Worm (Caenorhabditis elegans): ENCODE measurements around the gene M01H9.4.

The M01H9.4 gene

DNA sequence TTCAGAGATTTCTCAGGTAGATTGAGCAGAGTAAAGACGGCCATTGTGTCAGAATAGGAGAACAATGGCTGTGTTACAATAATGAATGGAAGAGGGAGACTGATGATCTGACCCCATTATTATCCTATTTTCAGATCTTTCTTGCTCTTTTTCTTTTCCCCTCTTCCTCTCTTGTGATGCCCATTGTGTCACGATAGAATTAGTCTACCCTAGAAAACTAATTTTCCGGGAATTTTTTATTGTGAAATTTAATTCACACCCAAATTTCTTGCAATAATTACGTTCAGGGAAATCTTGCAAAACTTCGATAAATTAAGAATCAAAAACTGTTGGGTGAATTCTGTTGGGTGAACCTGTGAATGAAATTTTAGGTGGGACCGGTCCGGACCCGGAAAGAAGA lies 41.6 kb downstream of the M01H9.4 start, which contains the start of gene fbxb-75:
Gene fbxb-75, minus strand, starts transcription at position 101 of the 400 bp plus-strand sequence.
- TF ChIP-seq eor-1 (tag; optimal IDR thresholded peaks at IDR 0.05), result no peak
- no peak for TF ChIP-seq ceh-28 (tag; optimal IDR thresholded peaks at IDR 0.05)
- no peak for TF ChIP-seq fkh-2 (tag; optimal IDR thresholded peaks at IDR 0.05)
- no peak for TF ChIP-seq ceh-9 (tag; optimal IDR thresholded peaks at IDR 0.05)
- TF ChIP-seq nfya-1 (tag; optimal IDR thresholded peaks at IDR 0.05; ENCODE audit: insufficient read depth), result no peak
- no peak for TF ChIP-seq zag-1 (tag; optimal IDR thresholded peaks at IDR 0.05)
- no peak for TF ChIP-seq R02D3.7 (tag; optimal IDR thresholded peaks at IDR 0.05)
- no peak for TF ChIP-seq egl-27 (tag; optimal IDR thresholded peaks at IDR 0.05)
- no peak for TF ChIP-seq unc-39 (tag; optimal IDR thresholded peaks at IDR 0.05)
- TF ChIP-seq unc-62 (GFP tag; optimal IDR thresholded peaks at IDR 0.05), result no peak
- no peak for TF ChIP-seq elt-1 (tag; optimal IDR thresholded peaks at IDR 0.05)
- TF ChIP-seq fkh-10 (GFP tag; optimal IDR thresholded peaks at IDR 0.05), result no peak
- no peak for TF ChIP-seq lsy-12 (tag; optimal IDR thresholded peaks at IDR 0.05)
- TF ChIP-seq ztf-11 (tag; optimal IDR thresholded peaks at IDR 0.05), result no peak
- TF ChIP-seq aly-2 (tag; optimal IDR thresholded peaks at IDR 0.05), result no peak
- TF ChIP-seq elt-2 (tag; optimal IDR thresholded peaks at IDR 0.05), result no peak
- no peak for TF ChIP-seq nhr-25 (tag; optimal IDR thresholded peaks at IDR 0.05)
- TF ChIP-seq nhr-12 (tag; optimal IDR thresholded peaks at IDR 0.05), result no peak

DNA sequence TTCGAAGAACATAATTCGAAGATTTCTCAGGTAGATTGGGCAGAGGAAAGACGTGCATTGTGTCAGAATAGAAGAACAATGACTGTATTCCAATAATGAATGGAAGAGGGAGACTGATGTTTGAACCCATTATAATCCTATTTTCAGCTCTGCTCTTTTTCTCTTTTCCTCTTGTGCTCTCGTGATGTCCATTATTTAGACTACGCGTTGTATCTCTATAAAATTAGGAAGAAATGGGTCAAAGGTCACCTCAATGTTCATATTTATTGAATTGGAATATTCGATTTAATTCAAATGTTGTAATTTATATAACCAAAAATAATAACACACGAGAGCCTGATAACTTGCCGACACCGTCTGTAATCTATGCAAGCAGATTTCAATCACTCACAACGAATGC lies 43.5 kb downstream of the M01H9.4 start, which contains the start of gene fbxb-74:
Gene fbxb-74, minus strand, starts transcription at position 101 of the 400 bp plus-strand sequence.
- no peak for TF ChIP-seq nhr-12 (tag; optimal IDR thresholded peaks at IDR 0.05)
- TF ChIP-seq nhr-77 (tag; optimal IDR thresholded peaks at IDR 0.05), result no peak
- no peak for TF ChIP-seq aly-2 (tag; optimal IDR thresholded peaks at IDR 0.05)
- TF ChIP-seq snpc-4 (tag; optimal IDR thresholded peaks at IDR 0.05), result no peak
- no peak for TF ChIP-seq sea-2 (GFP tag; optimal IDR thresholded peaks at IDR 0.05)
- TF ChIP-seq mml-1 (tag; optimal IDR thresholded peaks at IDR 0.05), result no peak
- no peak for TF ChIP-seq elt-2 (tag; optimal IDR thresholded peaks at IDR 0.05)
- no peak for TF ChIP-seq nhr-43 (tag; optimal IDR thresholded peaks at IDR 0.05; ENCODE audit: poor library complexity, severe bottlenecking)
- TF ChIP-seq jun-1 (tag; optimal IDR thresholded peaks at IDR 0.05), result no peak
- no peak for TF ChIP-seq ztf-4 (tag; optimal IDR thresholded peaks at IDR 0.05)
- TF ChIP-seq fos-1 (tag; optimal IDR thresholded peaks at IDR 0.05), result no peak
- no peak for TF ChIP-seq R02D3.7 (tag; optimal IDR thresholded peaks at IDR 0.05)
- no peak for TF ChIP-seq eor-1 (tag; optimal IDR thresholded peaks at IDR 0.05)
- no peak for TF ChIP-seq nhr-11 (tag; optimal IDR thresholded peaks at IDR 0.05)
- no peak for TF ChIP-seq fkh-2 (tag; optimal IDR thresholded peaks at IDR 0.05)
- no peak for TF ChIP-seq ceh-28 (tag; optimal IDR thresholded peaks at IDR 0.05)
- no peak for TF ChIP-seq hmg-11 (tag; optimal IDR thresholded peaks at IDR 0.05)
- TF ChIP-seq ceh-16 (tag; optimal IDR thresholded peaks at IDR 0.05), result no peak
- TF ChIP-seq lin-39 (tag; optimal IDR thresholded peaks at IDR 0.05), result no peak

DNA sequence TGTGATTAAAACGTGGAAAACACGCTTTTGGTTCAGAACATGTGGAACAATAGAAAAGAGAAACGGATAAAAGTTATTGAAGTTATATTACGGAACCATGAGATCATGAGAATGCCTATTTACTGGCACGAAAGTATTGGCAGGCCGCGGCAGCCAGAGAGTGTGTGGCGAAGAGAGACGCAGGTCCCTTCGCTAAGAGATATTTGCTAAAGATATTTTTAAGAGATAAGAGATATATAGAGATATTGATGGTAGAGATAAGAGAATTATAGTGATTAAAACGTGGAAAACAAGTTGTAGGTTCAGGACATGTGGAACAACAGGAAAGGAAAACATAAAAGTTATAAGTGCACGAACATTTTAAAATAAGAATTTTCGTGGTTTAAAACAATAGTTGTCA lies 44.9 kb downstream of the M01H9.4 start:
- TF ChIP-seq fkh-2 (tag; optimal IDR thresholded peaks at IDR 0.05) (no peak), elt-1 (tag; optimal IDR thresholded peaks at IDR 0.05) (peak; percentile 81), nhr-23 (tag; optimal IDR thresholded peaks at IDR 0.05) (peak; percentile 20)

DNA sequence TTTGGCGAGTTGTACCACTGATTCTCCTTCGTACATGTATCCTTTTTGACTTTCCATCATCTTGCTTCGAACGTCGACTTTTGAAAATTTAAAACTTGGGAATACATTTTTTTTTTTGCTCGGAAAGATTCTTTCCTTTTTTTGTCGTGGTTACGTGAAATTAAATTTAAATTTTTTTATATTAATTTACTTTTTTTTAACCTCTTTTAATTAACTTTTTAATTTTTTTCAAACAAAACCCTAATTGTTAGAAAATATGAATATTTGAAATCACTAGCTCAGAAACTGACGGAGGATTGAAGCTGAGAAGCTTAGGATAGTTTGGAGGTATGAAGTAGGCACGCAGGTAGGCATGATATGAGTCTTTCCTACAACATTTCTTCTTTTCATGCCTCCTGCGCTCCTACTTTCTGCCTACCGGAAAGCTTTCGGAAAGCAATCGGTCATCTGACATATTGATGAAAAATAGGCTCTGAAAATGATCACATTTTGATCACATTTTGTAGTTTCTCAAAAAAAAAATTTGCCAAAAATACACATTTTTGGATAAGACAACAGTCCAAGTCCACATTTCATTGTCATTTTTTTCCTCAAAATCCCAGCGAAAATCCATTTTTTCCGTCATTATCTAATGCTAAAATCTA lies 48.1 kb downstream of the M01H9.4 start, which contains the start of the genes R08C7.8 and R08C7.4:
Gene R08C7.8, minus strand, starts transcription at position 101 of the 644 bp plus-strand sequence.
Gene R08C7.4, plus strand, starts transcription at position 594 of the 644 bp plus-strand sequence.
- TF ChIP-seq tbx-2 (tag; optimal IDR thresholded peaks at IDR 0.05) (no peak), ceh-16 (tag; optimal IDR thresholded peaks at IDR 0.05) (no peak), R02D3.7 (tag; optimal IDR thresholded peaks at IDR 0.05) (no peak), ama-1 (optimal IDR thresholded peaks at IDR 0.05) (no peak), nhr-12 (tag; optimal IDR thresholded peaks at IDR 0.05) (no peak), elt-1 (tag; optimal IDR thresholded peaks at IDR 0.05) (no peak), ceh-9 (tag; optimal IDR thresholded peaks at IDR 0.05) (no peak), egl-5 (tag; optimal IDR thresholded peaks at IDR 0.05) (no peak), lin-15B (tag; optimal IDR thresholded peaks at IDR 0.05) (no peak), nhr-43 (tag; optimal IDR thresholded peaks at IDR 0.05; ENCODE audit: poor library complexity, severe bottlenecking) (no peak), nhr-25 (tag; optimal IDR thresholded peaks at IDR 0.05) (no peak), elt-2 (tag; optimal IDR thresholded peaks at IDR 0.05) (no peak), ztf-11 (tag; optimal IDR thresholded peaks at IDR 0.05) (no peak), ceh-82 (tag; optimal IDR thresholded peaks at IDR 0.05) (no peak), ztf-4 (tag; optimal IDR thresholded peaks at IDR 0.05) (no peak), fkh-2 (tag; optimal IDR thresholded peaks at IDR 0.05) (no peak), pqm-1 (tag; optimal IDR thresholded peaks at IDR 0.05) (no peak), hmg-11 (tag; optimal IDR thresholded peaks at IDR 0.05) (no peak), skn-1 (tag; optimal IDR thresholded peaks at IDR 0.05) (no peak), daf-12 (tag; optimal IDR thresholded peaks at IDR 0.05) (no peak)

All from whole organism, L3 larva.